Worm (Caenorhabditis elegans) whole organism, L4/young adult: ENCODE measurements around the gene C07D8.6.

Source experiments
- W03F9.2 ChIP-seq: fragments of 150-350 bp; optimal IDR thresholded peaks from 2 replicates; lab custom pipeline; 2014; ENCODE audit warnings: missing biosample characterization, missing genetic modification characterization
- dao-5 ChIP-seq: sonication (generic microtip); optimal IDR thresholded peaks from 2 replicates; lab custom pipeline; 2016; ENCODE audit warnings: missing genotype, missing genetic modification characterization, moderate library complexity, missing compliant biosample characterization
- him-1 ChIP-seq: sonication (generic microtip); optimal IDR thresholded peaks from 2 replicates; lab custom pipeline; 2016; ENCODE audit warnings: missing genotype, missing genetic modification reagents, missing genetic modification characterization, missing compliant biosample characterization

DNA sequence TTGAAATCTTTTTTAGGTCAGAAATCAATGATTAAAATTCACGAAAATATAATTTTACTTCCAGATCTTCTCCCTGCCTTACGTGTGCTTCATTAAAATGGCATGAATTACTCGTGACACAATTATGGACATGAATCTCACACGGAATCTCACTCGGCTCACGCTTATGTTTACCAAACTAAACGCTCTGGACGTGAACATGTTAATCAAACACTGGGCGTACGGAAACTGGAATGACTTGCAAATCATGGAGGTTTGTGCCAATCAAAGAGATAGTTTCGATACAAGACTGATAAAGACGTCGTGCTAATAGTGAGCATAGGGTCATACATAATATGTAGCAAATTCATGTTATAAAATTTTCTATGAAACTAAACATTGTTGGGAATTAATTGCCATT lies 26.7 kb upstream of the C07D8.6 start:
- TF ChIP-seq W03F9.2 (tag; lab: Kevin White, UChicago) (no peak), dao-5 (no peak), him-1 (tag; lab: Kevin White, UChicago) (no peak)
